Fruit fly (Drosophila melanogaster) whole organism, embryonic: Measurements from ENCODE around the gene Set2.

Source experiments
- BEAF-32 ChIP-seq: fragments of 200-800 bp; sonication (Bioruptor generic); optimal IDR thresholded peaks from 3 replicates; lab custom pipeline; 2017; ENCODE audit warnings: missing biosample characterization, missing genetic modification characterization, mild to moderate bottlenecking, moderate library complexity, missing genetic modification reagents
- CG1024 ChIP-seq: fragments of 200-800 bp; sonication (Bioruptor generic); IDR thresholded peaks from 2 replicates; pipeline ENCODE4 v1.3.6; 2022; ENCODE audit warnings: missing biosample characterization, missing genetic modification characterization
- CG11085 ChIP-seq: fragments of 200-800 bp; sonication (Bioruptor generic); IDR thresholded peaks from 2 replicates; pipeline ENCODE4 v1.3.6; 2022; ENCODE audit warnings: missing biosample characterization, missing genetic modification characterization
- CG13624 ChIP-seq: fragments of 200-800 bp; sonication (Bioruptor generic); optimal IDR thresholded peaks from 2 replicates; lab custom pipeline; 2016; ENCODE audit warnings: missing biosample characterization, missing genetic modification characterization
- CG15073 ChIP-seq: fragments of 200-800 bp; sonication (Bioruptor generic); optimal IDR thresholded peaks from 2 replicates; lab custom pipeline; 2016; ENCODE audit warnings: missing biosample characterization, missing genetic modification characterization
- CG17385 ChIP-seq: fragments of 200-800 bp; sonication (Bioruptor generic); optimal IDR thresholded peaks from 3 replicates; lab custom pipeline; 2018; ENCODE audit warnings: missing biosample characterization, mild to moderate bottlenecking, missing genetic modification characterization
- CG18764 ChIP-seq: fragments of 200-800 bp; sonication (Bioruptor generic); optimal IDR thresholded peaks from 3 replicates; lab custom pipeline; 2016; ENCODE audit warnings: missing biosample characterization, missing genetic modification characterization
- CG2120 ChIP-seq: fragments of 200-800 bp; sonication (Bioruptor generic); optimal IDR thresholded peaks from 3 replicates; lab custom pipeline; 2016; ENCODE audit warnings: missing biosample characterization, missing genetic modification characterization
- CG33557 ChIP-seq: fragments of 200-800 bp; sonication (Bioruptor generic); optimal IDR thresholded peaks from 2 replicates; lab custom pipeline; 2019; ENCODE audit warnings: missing biosample characterization, mild to moderate bottlenecking, missing genetic modification characterization, moderate library complexity
- CG34422 ChIP-seq: fragments of 200-800 bp; sonication (Bioruptor generic); IDR thresholded peaks from 3 replicates; pipeline ENCODE4 v1.3.6; 2022; ENCODE audit warnings: missing biosample characterization, missing genetic modification characterization
- CG6272 ChIP-seq: fragments of 200-800 bp; sonication (Bioruptor generic); IDR thresholded peaks from 2 replicates; pipeline ENCODE4 v1.3.6; 2022; ENCODE audit warnings: missing biosample characterization, missing genetic modification characterization
- CG6689 ChIP-seq: fragments of 200-800 bp; sonication (Bioruptor generic); IDR thresholded peaks from 2 replicates; pipeline ENCODE4 v1.3.6; 2022; ENCODE audit warnings: missing biosample characterization, missing genetic modification characterization
- CG7372 ChIP-seq: fragments of 200-800 bp; sonication (Bioruptor generic); IDR thresholded peaks from 2 replicates; pipeline ENCODE4 v1.3.6; 2022; ENCODE audit warnings: missing biosample characterization, missing genetic modification characterization
- CG8388 ChIP-seq: fragments of 200-800 bp; sonication (Bioruptor generic); optimal IDR thresholded peaks from 2 replicates; lab custom pipeline; 2019; ENCODE audit warnings: missing biosample characterization, mild to moderate bottlenecking, missing genetic modification characterization, moderate library complexity
- CTCF ChIP-seq: fragments of 200-800 bp; sonication (Bioruptor generic); optimal IDR thresholded peaks from 2 replicates; lab custom pipeline; 2017; ENCODE audit warnings: missing biosample characterization, mild to moderate bottlenecking, missing genetic modification characterization, moderate library complexity
- Dref ChIP-seq: fragments of 200-800 bp; sonication (Bioruptor generic); IDR thresholded peaks from 2 replicates; pipeline ENCODE4 v1.3.6; 2022; ENCODE audit warnings: missing biosample characterization, missing genetic modification characterization
- Drgx ChIP-seq: fragments of 200-800 bp; sonication (Bioruptor generic); IDR thresholded peaks from 2 replicates; pipeline ENCODE4 v1.3.6; 2022; ENCODE audit warnings: missing biosample characterization, missing genetic modification characterization
- Eip74EF ChIP-seq, 2 experiments: fragments of 200-800 bp in 1 of 2; fragments of >200 bp in 1 of 2; sonication (Bioruptor generic) in 1 of 2; optimal IDR thresholded peaks; 2 replicates each; lab custom pipeline; 2017 to 2019; ENCODE audit warnings: missing biosample characterization in 2 of 2, missing genetic modification characterization in 2 of 2, mild to moderate bottlenecking in 1 of 2, moderate library complexity in 1 of 2
- Ets97D ChIP-seq: fragments of 200-800 bp; sonication (Bioruptor generic); optimal IDR thresholded peaks from 3 replicates; lab custom pipeline; 2016; ENCODE audit warnings: missing biosample characterization, missing genetic modification characterization
- Fer3 ChIP-seq: fragments of 200-800 bp; sonication (Bioruptor generic); optimal IDR thresholded peaks from 2 replicates; lab custom pipeline; 2018; ENCODE audit warnings: missing biosample characterization, mild to moderate bottlenecking, missing genetic modification characterization, moderate library complexity
- H15 ChIP-seq: fragments of 200-800 bp; sonication (Bioruptor generic); IDR thresholded peaks from 3 replicates; pipeline ENCODE4 v1.3.6; 2022; ENCODE audit warnings: missing biosample characterization, missing genetic modification characterization
- H2.0 ChIP-seq: fragments of 200-800 bp; sonication (Bioruptor generic); IDR thresholded peaks from 2 replicates; pipeline ENCODE4 v1.3.6; 2022; ENCODE audit warnings: missing biosample characterization, missing genetic modification characterization
- HHEX ChIP-seq: fragments of 200-800 bp; sonication (Bioruptor generic); optimal IDR thresholded peaks from 3 replicates; lab custom pipeline; 2017; ENCODE audit warnings: missing biosample characterization, mild to moderate bottlenecking, missing genetic modification characterization, missing genetic modification reagents
- Hr78 ChIP-seq, 2 experiments: fragments of 200-800 bp in 1 of 2; fragments of >200 bp in 1 of 2; sonication (Bioruptor generic) in 1 of 2; optimal IDR thresholded peaks; 2 replicates each; lab custom pipeline; 2017 to 2019; ENCODE audit warnings: missing biosample characterization in 2 of 2, missing genetic modification characterization in 2 of 2, mild to moderate bottlenecking in 1 of 2, moderate library complexity in 1 of 2
- Lhr ChIP-seq: fragments of 200-800 bp; sonication (Bioruptor generic); optimal IDR thresholded peaks from 3 replicates; lab custom pipeline; 2017; ENCODE audit warnings: mild to moderate bottlenecking, missing biosample characterization, missing genetic modification reagents, missing genetic modification characterization
- Lim3 ChIP-seq: fragments of 200-800 bp; sonication (Bioruptor generic); IDR thresholded peaks from 2 replicates; pipeline ENCODE4 v1.3.6; 2022; ENCODE audit warnings: missing biosample characterization, missing genetic modification characterization
- Sin3A ChIP-seq: fragments of >200 bp; optimal IDR thresholded peaks from 2 replicates; lab custom pipeline; 2018
- Sox100B ChIP-seq: fragments of 200-800 bp; sonication (Bioruptor generic); optimal IDR thresholded peaks from 3 replicates; lab custom pipeline; 2018; ENCODE audit warnings: missing biosample characterization, mild to moderate bottlenecking, missing genetic modification characterization
- Stat92E ChIP-seq, 3 experiments: fragments of >200 bp in 2 of 3; fragments of 200-800 bp in 1 of 3; sonication (Bioruptor generic) in 1 of 3; optimal IDR thresholded peaks; 2 replicates each; lab custom pipeline; 2017 to 2019; ENCODE audit warnings: missing biosample characterization in 3 of 3, missing genetic modification characterization in 3 of 3, mild to moderate bottlenecking in 1 of 3, moderate library complexity in 1 of 3
- ab ChIP-seq: fragments of 200-800 bp; sonication (Bioruptor generic); optimal IDR thresholded peaks from 2 replicates; lab custom pipeline; 2016; ENCODE audit warnings: missing biosample characterization, missing genetic modification characterization
- ap ChIP-seq: fragments of 200-800 bp; sonication (Bioruptor generic); IDR thresholded peaks from 2 replicates; pipeline ENCODE4 v1.3.6; 2022; ENCODE audit warnings: missing biosample characterization, missing genetic modification characterization
- chm ChIP-seq: fragments of 200-800 bp; sonication (Bioruptor generic); IDR thresholded peaks from 2 replicates; pipeline ENCODE4 v1.3.6; 2022; ENCODE audit warnings: missing biosample characterization, missing genetic modification characterization
- chn ChIP-seq: fragments of 200-800 bp; sonication (Bioruptor generic); optimal IDR thresholded peaks from 2 replicates; lab custom pipeline; 2016; ENCODE audit warnings: missing biosample characterization, missing genetic modification characterization
- cwo ChIP-seq: fragments of 200-800 bp; sonication (Bioruptor generic); optimal IDR thresholded peaks from 3 replicates; lab custom pipeline; 2017; ENCODE audit warnings: missing biosample characterization, missing genetic modification characterization, mild to moderate bottlenecking, moderate library complexity, missing genetic modification reagents
- dimm ChIP-seq: fragments of 200-800 bp; sonication (Bioruptor generic); IDR thresholded peaks from 2 replicates; pipeline ENCODE4 v1.3.6; 2022; ENCODE audit warnings: missing biosample characterization, missing genetic modification characterization
- emc ChIP-seq: fragments of 200-800 bp; sonication (Bioruptor generic); optimal IDR thresholded peaks from 2 replicates; lab custom pipeline; 2016; ENCODE audit warnings: missing biosample characterization, missing genetic modification characterization
- gro ChIP-seq: fragments of 200-800 bp; sonication (Bioruptor generic); optimal IDR thresholded peaks from 2 replicates; lab custom pipeline; 2016; ENCODE audit warnings: missing biosample characterization, missing genetic modification characterization
- jumu ChIP-seq: fragments of 200-800 bp; sonication (Bioruptor generic); optimal IDR thresholded peaks from 3 replicates; lab custom pipeline; 2016; ENCODE audit warnings: missing biosample characterization, missing genetic modification characterization
- mam ChIP-seq: fragments of 200-800 bp; sonication (Bioruptor generic); optimal IDR thresholded peaks from 3 replicates; lab custom pipeline; 2016; ENCODE audit warnings: missing biosample characterization, missing genetic modification characterization
- nerfin-2 ChIP-seq: fragments of 200-800 bp; sonication (Bioruptor generic); IDR thresholded peaks from 2 replicates; pipeline ENCODE4 v1.3.6; 2022; ENCODE audit warnings: missing biosample characterization, missing genetic modification characterization; ENCODE audit not compliant: partially characterized antibody
- psq ChIP-seq: fragments of 200-800 bp; sonication (Bioruptor generic); optimal IDR thresholded peaks from 2 replicates; lab custom pipeline; 2017; ENCODE audit warnings: missing biosample characterization, missing genetic modification characterization
- row ChIP-seq: fragments of 200-800 bp; sonication (Bioruptor generic); IDR thresholded peaks from 3 replicates; pipeline ENCODE4 v1.3.6; 2022; ENCODE audit warnings: missing biosample characterization, missing genetic modification characterization
- seq ChIP-seq: fragments of 200-800 bp; sonication (Bioruptor generic); IDR thresholded peaks from 2 replicates; pipeline ENCODE4 v1.3.6; 2022; ENCODE audit warnings: missing biosample characterization, missing genetic modification characterization
- slou ChIP-seq: fragments of 200-800 bp; sonication (Bioruptor generic); optimal IDR thresholded peaks from 3 replicates; lab custom pipeline; 2016; ENCODE audit warnings: missing biosample characterization, missing genetic modification characterization
- slp2 ChIP-seq: fragments of 200-800 bp; sonication (Bioruptor generic); optimal IDR thresholded peaks from 2 replicates; lab custom pipeline; 2016; ENCODE audit warnings: missing biosample characterization, missing genetic modification characterization
- stc ChIP-seq: fragments of 200-800 bp; sonication (Bioruptor generic); IDR thresholded peaks from 2 replicates; pipeline ENCODE4 v1.3.6; 2022; ENCODE audit warnings: missing biosample characterization, missing genetic modification characterization
- tgo ChIP-seq: fragments of 200-800 bp; sonication (Bioruptor generic); IDR thresholded peaks from 3 replicates; pipeline ENCODE4 v1.3.6; 2022; ENCODE audit warnings: missing biosample characterization, missing genetic modification characterization
- trh ChIP-seq: fragments of 200-800 bp; sonication (Bioruptor generic); optimal IDR thresholded peaks from 2 replicates; lab custom pipeline; 2016; ENCODE audit warnings: missing biosample characterization, missing genetic modification characterization
- vfl ChIP-seq: fragments of 200-800 bp; sonication (Bioruptor generic); optimal IDR thresholded peaks from 2 replicates; lab custom pipeline; 2016; ENCODE audit warnings: missing biosample characterization, missing genetic modification characterization
- zen ChIP-seq: fragments of 200-800 bp; sonication (Bioruptor generic); optimal IDR thresholded peaks from 3 replicates; lab custom pipeline; 2018; ENCODE audit warnings: missing biosample characterization, mild to moderate bottlenecking, missing genetic modification characterization, moderate library complexity

The Set2 gene

DNA sequence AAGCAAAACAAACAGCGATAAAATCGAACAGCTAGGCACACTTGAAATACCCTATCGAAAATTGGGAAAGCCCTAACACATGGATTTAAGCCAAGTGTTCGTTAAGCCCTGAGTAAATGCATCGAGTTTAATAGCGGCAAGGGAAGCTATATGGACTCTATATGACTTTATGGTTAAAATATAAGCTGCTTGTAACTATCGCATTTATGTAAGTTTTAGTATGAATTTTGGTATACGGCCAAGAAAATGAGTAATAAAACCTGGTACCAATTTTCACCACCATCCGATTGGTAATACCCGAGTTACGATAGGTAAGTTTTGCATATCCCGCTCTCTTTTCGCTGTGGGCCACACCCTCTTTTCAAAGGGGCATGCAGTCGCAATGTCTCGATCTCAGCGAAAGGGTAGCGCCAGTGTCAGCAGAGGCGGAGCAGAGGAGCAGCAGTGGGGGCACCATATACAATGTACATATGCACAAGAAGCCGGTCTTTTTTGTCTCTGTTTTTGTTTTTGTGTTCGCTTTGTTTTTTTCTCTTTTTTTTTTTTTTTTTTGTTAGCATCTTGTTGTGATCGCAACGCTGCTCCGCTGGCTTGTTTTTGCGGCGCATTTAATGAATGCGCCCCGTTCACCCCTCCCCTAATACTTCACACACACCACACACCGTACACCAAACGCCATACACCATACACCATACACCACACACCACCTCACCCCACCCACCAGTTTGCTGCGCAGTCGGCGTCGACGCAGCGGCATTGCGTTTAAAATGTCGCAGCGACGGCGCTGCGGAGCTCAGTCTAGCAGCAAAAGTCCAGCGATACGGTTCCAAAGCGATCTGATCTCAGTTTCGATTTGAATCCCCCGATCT, 8.8 kb upstream of the Set2 start, which contains the start of gene GstT4 (continued):
- peak; percentile 11 for TF ChIP-seq Ets97D
- TF ChIP-seq tgo (GFP tag; lab: Robert Waterston, UW): peak; percentile 44; the same call in 2 of the 3 replicates
- no peak for TF ChIP-seq Lhr (GFP tag; lab: Kevin White, UChicago)
- no peak for TF ChIP-seq seq (GFP tag; lab: Robert Waterston, UW)
- no peak for TF ChIP-seq BEAF-32 (GFP tag; lab: Kevin White, UChicago)
- TF ChIP-seq Fer3 (tag; lab: Kevin White, UChicago): no peak
- TF ChIP-seq Hr78 (GFP tag; optimal IDR thresholded peaks at IDR 0.05; lab: Kevin White, UChicago): no peak
- TF ChIP-seq ab (GFP tag; lab: Kevin White, UChicago): peak; percentile 78
- no peak for TF ChIP-seq cwo (GFP tag; lab: Kevin White, UChicago)
- no peak for TF ChIP-seq Eip74EF (GFP tag; optimal IDR thresholded peaks at IDR 0.05; lab: Kevin White, UChicago)
- TF ChIP-seq Sin3A (lab: Kevin White, UChicago): no peak
- peak; percentile 76 for TF ChIP-seq slp2
- TF ChIP-seq HHEX: no peak
- no peak for TF ChIP-seq gro
- no peak for TF ChIP-seq slou
- no peak for TF ChIP-seq trh (GFP tag; lab: Kevin White, UChicago)
- TF ChIP-seq Lim3 (GFP tag; lab: Robert Waterston, UW): no peak
- TF ChIP-seq CG1024 (GFP tag; lab: Robert Waterston, UW): no peak
- TF ChIP-seq stc (GFP tag; lab: Robert Waterston, UW): peak; percentile 46; the same call in 1 of the 2 replicates
- TF ChIP-seq CG6272 (GFP tag; lab: Robert Waterston, UW): no peak
- TF ChIP-seq zen (tag; lab: Kevin White, UChicago): no peak
- TF ChIP-seq nerfin-2 (GFP tag; lab: Robert Waterston, UW): no peak
- TF ChIP-seq CG33557 (GFP tag; lab: Kevin White, UChicago): no peak
- no peak for TF ChIP-seq Stat92E (GFP tag; optimal IDR thresholded peaks at IDR 0.05; lab: Kevin White, UChicago)
- TF ChIP-seq CG34422 (GFP tag; lab: Robert Waterston, UW): peak; percentile 79; the same call in 2 of the 3 replicates
- TF ChIP-seq Drgx (GFP tag; lab: Robert Waterston, UW): peak; percentile 98
- peak; percentile 69 for TF ChIP-seq mam
- TF ChIP-seq CG11085: no peak
- TF ChIP-seq H2.0 (GFP tag; lab: Robert Waterston, UW): 0 out of 2 replicates have a peak, but pooled peaks have one; percentile 39
- no peak for TF ChIP-seq Dref (GFP tag; lab: Robert Waterston, UW)
- TF ChIP-seq CG17385: peak; percentile 25
- peak; percentile 40 for TF ChIP-seq jumu (GFP tag; lab: Kevin White, UChicago)
- no peak for TF ChIP-seq dimm
- TF ChIP-seq CG8388 (GFP tag; lab: Kevin White, UChicago): no peak
- TF ChIP-seq Sox100B: peak; percentile 68
- TF ChIP-seq ap: 0 out of 2 replicates have a peak, but pooled peaks have one; percentile 35
- peak; percentile 39 for TF ChIP-seq CG6689 (GFP tag; lab: Robert Waterston, UW)
- no peak for TF ChIP-seq vfl
- peak; percentile 90 for TF ChIP-seq row (GFP tag; lab: Robert Waterston, UW)
- no peak for TF ChIP-seq CTCF
- peak; percentile 46; the same call in 1 of the 2 replicates for TF ChIP-seq chm (GFP tag; lab: Robert Waterston, UW)
- peak; percentile 62 for TF ChIP-seq psq (GFP tag; lab: Kevin White, UChicago)
- peak; percentile 84 for TF ChIP-seq CG13624 (GFP tag; lab: Kevin White, UChicago)
- TF ChIP-seq CG2120 (GFP tag; lab: Kevin White, UChicago): peak; percentile 80
- no peak for TF ChIP-seq CG15073 (GFP tag; lab: Kevin White, UChicago)
- peak; percentile 26 for TF ChIP-seq emc (GFP tag; lab: Kevin White, UChicago)
- TF ChIP-seq CG18764 (GFP tag; lab: Kevin White, UChicago): no peak
- peak; percentile 20 for TF ChIP-seq chn
- 0 out of 2 replicates have a peak, but pooled peaks have one; percentile 8 for TF ChIP-seq CG7372 (GFP tag; lab: Robert Waterston, UW)
- TF ChIP-seq H15: peak; percentile 44; the same call in 1 of the 3 replicates
